Fruit fly (Drosophila melanogaster) whole organism, embryonic: ENCODE results near the gene Cdk7.

Experiments
- Bgb ChIP-seq: fragments of 200-800 bp; sonication (Bioruptor generic); IDR thresholded peaks from 2 replicates; pipeline ENCODE4 v1.3.6; 2022; ENCODE audit warnings: missing biosample characterization, missing genetic modification characterization; ENCODE audit not compliant: partially characterized antibody
- CG11456 ChIP-seq: fragments of 200-800 bp; sonication (Bioruptor generic); IDR thresholded peaks from 3 replicates; pipeline ENCODE4 v1.3.6; 2022; ENCODE audit warnings: missing biosample characterization, missing genetic modification characterization
- CG11723 ChIP-seq: fragments of 200-800 bp; sonication (Bioruptor generic); optimal IDR thresholded peaks from 2 replicates; lab custom pipeline; 2017; ENCODE audit warnings: missing biosample characterization, mild to moderate bottlenecking, missing genetic modification characterization
- CG15011 ChIP-seq: fragments of 200-800 bp; sonication (Bioruptor generic); optimal IDR thresholded peaks from 3 replicates; lab custom pipeline; 2018; ENCODE audit warnings: missing biosample characterization, mild to moderate bottlenecking, missing genetic modification characterization
- CG15269 ChIP-seq: fragments of 200-800 bp; sonication (Bioruptor generic); optimal IDR thresholded peaks from 2 replicates; lab custom pipeline; 2018; ENCODE audit warnings: missing biosample characterization, mild to moderate bottlenecking, missing genetic modification characterization, moderate library complexity
- CG15479 ChIP-seq: fragments of 200-800 bp; sonication (Bioruptor generic); optimal IDR thresholded peaks from 3 replicates; lab custom pipeline; 2019; ENCODE audit warnings: missing biosample characterization, mild to moderate bottlenecking, missing genetic modification characterization, moderate library complexity
- CG17328 ChIP-seq: fragments of 200-800 bp; sonication (Bioruptor generic); IDR thresholded peaks from 2 replicates; pipeline ENCODE4 v1.3.6; 2022; ENCODE audit warnings: missing biosample characterization, missing genetic modification characterization
- CG17359 ChIP-seq: fragments of 200-800 bp; sonication (Bioruptor generic); optimal IDR thresholded peaks from 3 replicates; lab custom pipeline; 2018; ENCODE audit warnings: missing biosample characterization, mild to moderate bottlenecking, missing genetic modification characterization, moderate library complexity
- CG17612 ChIP-seq: fragments of 200-800 bp; sonication (Bioruptor generic); IDR thresholded peaks from 2 replicates; pipeline ENCODE4 v1.3.6; 2022; ENCODE audit warnings: missing biosample characterization, missing genetic modification characterization
- CG3065 ChIP-seq: fragments of 200-800 bp; sonication (Bioruptor generic); optimal IDR thresholded peaks from 2 replicates; lab custom pipeline; 2016; ENCODE audit warnings: missing biosample characterization, missing genetic modification characterization
- CG3163 ChIP-seq: fragments of 200-800 bp; sonication (Bioruptor generic); optimal IDR thresholded peaks from 3 replicates; lab custom pipeline; 2016; ENCODE audit warnings: missing biosample characterization, missing genetic modification characterization
- CG32532 ChIP-seq: fragments of 200-800 bp; sonication (Bioruptor generic); IDR thresholded peaks from 2 replicates; pipeline ENCODE4 v1.3.6; 2022; ENCODE audit warnings: missing biosample characterization, missing genetic modification characterization
- CG3281 ChIP-seq: fragments of 200-800 bp; sonication (Bioruptor generic); optimal IDR thresholded peaks from 3 replicates; lab custom pipeline; 2017; ENCODE audit warnings: missing biosample characterization, mild to moderate bottlenecking, missing genetic modification characterization
- CG33557 ChIP-seq: fragments of 200-800 bp; sonication (Bioruptor generic); optimal IDR thresholded peaks from 2 replicates; lab custom pipeline; 2019; ENCODE audit warnings: missing biosample characterization, mild to moderate bottlenecking, missing genetic modification characterization, moderate library complexity
- CG4617 ChIP-seq: fragments of 200-800 bp; sonication (Bioruptor generic); optimal IDR thresholded peaks from 3 replicates; lab custom pipeline; 2016; ENCODE audit warnings: missing biosample characterization, missing genetic modification characterization, borderline replicate concordance
- CG4730 ChIP-seq: fragments of 200-800 bp; sonication (Bioruptor generic); IDR thresholded peaks from 2 replicates; pipeline ENCODE4 v1.3.6; 2022; ENCODE audit warnings: missing biosample characterization, missing genetic modification characterization
- CG5953 ChIP-seq: fragments of 200-800 bp; sonication (Bioruptor generic); IDR thresholded peaks from 2 replicates; pipeline ENCODE4 v1.3.6; 2022; ENCODE audit warnings: missing biosample characterization, missing genetic modification characterization
- CG7839 ChIP-seq: fragments of 200-800 bp; sonication (Bioruptor generic); optimal IDR thresholded peaks from 3 replicates; lab custom pipeline; 2018; ENCODE audit warnings: missing biosample characterization, mild to moderate bottlenecking, missing genetic modification characterization, moderate library complexity
- CG7963 ChIP-seq: fragments of 200-800 bp; sonication (Bioruptor generic); IDR thresholded peaks from 3 replicates; pipeline ENCODE4 v1.3.6; 2022; ENCODE audit warnings: missing biosample characterization, missing genetic modification characterization; ENCODE audit not compliant: partially characterized antibody
- CG8281 ChIP-seq: fragments of 200-800 bp; sonication (Bioruptor generic); optimal IDR thresholded peaks from 2 replicates; lab custom pipeline; 2018; ENCODE audit warnings: missing biosample characterization, mild to moderate bottlenecking, missing genetic modification characterization, moderate library complexity
- D19A ChIP-seq: fragments of 200-800 bp; optimal IDR thresholded peaks from 3 replicates; lab custom pipeline; 2019; ENCODE audit warnings: missing biosample characterization, mild to moderate bottlenecking, missing genetic modification characterization, moderate library complexity
- Dad ChIP-seq: fragments of 200-800 bp; sonication (Bioruptor generic); optimal IDR thresholded peaks from 3 replicates; lab custom pipeline; 2016; ENCODE audit warnings: missing biosample characterization, missing genetic modification characterization
- Dip3 ChIP-seq: fragments of 200-800 bp; sonication (Bioruptor generic); optimal IDR thresholded peaks from 3 replicates; lab custom pipeline; 2016; ENCODE audit warnings: missing biosample characterization, missing genetic modification characterization
- Fer1 ChIP-seq: fragments of 200-800 bp; sonication (Bioruptor generic); optimal IDR thresholded peaks from 2 replicates; lab custom pipeline; 2017; ENCODE audit warnings: missing biosample characterization, mild to moderate bottlenecking, missing genetic modification characterization
- GATAe ChIP-seq: fragments of 200-800 bp; sonication (Bioruptor generic); conservative IDR thresholded peaks from 2 replicates; pipeline ENCODE4 v1.3.6; 2022; ENCODE audit warnings: missing biosample characterization, missing genetic modification characterization
- HLH3B ChIP-seq: fragments of 200-800 bp; sonication (Bioruptor generic); IDR thresholded peaks from 2 replicates; pipeline ENCODE4 v1.3.6; 2022; ENCODE audit warnings: missing biosample characterization, missing genetic modification characterization
- Hsf ChIP-seq: fragments of 200-800 bp; sonication (Bioruptor generic); optimal IDR thresholded peaks from 3 replicates; lab custom pipeline; 2016; ENCODE audit warnings: missing biosample characterization, missing genetic modification characterization
- Med ChIP-seq: fragments of 200-800 bp; sonication (Bioruptor generic); peaks from one replicate; lab custom pipeline; 2016; ENCODE audit warnings: missing biosample characterization, missing genetic modification characterization, mild to moderate bottlenecking, inconsistent platforms, moderate library complexity
- Mrtf ChIP-seq: fragments of 200-800 bp; sonication (Bioruptor generic); IDR thresholded peaks from 3 replicates; pipeline ENCODE4 v1.3.6; 2022; ENCODE audit warnings: missing biosample characterization, missing genetic modification characterization
- NFAT ChIP-seq: fragments of 200-800 bp; sonication (Bioruptor generic); IDR thresholded peaks from 2 replicates; pipeline ENCODE4 v1.3.6; 2022; ENCODE audit warnings: missing biosample characterization, missing genetic modification characterization
- NK7.1 ChIP-seq: fragments of 200-800 bp; sonication (Bioruptor generic); optimal IDR thresholded peaks from 3 replicates; lab custom pipeline; 2016; ENCODE audit warnings: missing biosample characterization, missing genetic modification characterization
- Nf-YC ChIP-seq: fragments of 200-800 bp; optimal IDR thresholded peaks from 3 replicates; lab custom pipeline; 2019; ENCODE audit warnings: missing biosample characterization, mild to moderate bottlenecking, missing genetic modification characterization, moderate library complexity
- Poxn ChIP-seq: fragments of 200-800 bp; sonication (Bioruptor generic); IDR thresholded peaks from 2 replicates; pipeline ENCODE4 v1.3.6; 2022; ENCODE audit warnings: missing biosample characterization, missing genetic modification characterization
- Scr ChIP-seq: fragments of 200-800 bp; sonication (Bioruptor generic); IDR thresholded peaks from 2 replicates; pipeline ENCODE4 v1.3.6; 2022; ENCODE audit warnings: missing biosample characterization, missing genetic modification characterization; ENCODE audit not compliant: partially characterized antibody
- Tbp ChIP-seq: fragments of >200 bp; optimal IDR thresholded peaks from 2 replicates; lab custom pipeline; 2018; ENCODE audit warnings: missing biosample characterization, missing genetic modification characterization
- Trl ChIP-seq, 3 experiments: fragments of >200 bp in 2 of 3; fragments of 200-800 bp in 1 of 3; sonication (Bioruptor generic) in 1 of 3; optimal IDR thresholded peaks; 2 replicates in 1 of 3; 3 replicates in 2 of 3; lab custom pipeline; 2016 to 2017; ENCODE audit warnings: missing biosample characterization in 1 of 3, missing genetic modification characterization in 1 of 3
- ap ChIP-seq: fragments of 200-800 bp; sonication (Bioruptor generic); IDR thresholded peaks from 2 replicates; pipeline ENCODE4 v1.3.6; 2022; ENCODE audit warnings: missing biosample characterization, missing genetic modification characterization
- bigmax ChIP-seq: fragments of 200-800 bp; sonication (Bioruptor generic); optimal IDR thresholded peaks from 2 replicates; lab custom pipeline; 2018; ENCODE audit warnings: missing biosample characterization, mild to moderate bottlenecking, missing genetic modification characterization
- disco-r ChIP-seq: fragments of 200-800 bp; sonication (Bioruptor generic); optimal IDR thresholded peaks from 2 replicates; lab custom pipeline; 2016; ENCODE audit warnings: missing biosample characterization, missing genetic modification characterization
- ems ChIP-seq: fragments of 200-800 bp; sonication (Bioruptor generic); optimal IDR thresholded peaks from 3 replicates; lab custom pipeline; 2016; ENCODE audit warnings: missing biosample characterization, missing genetic modification characterization
- gce ChIP-seq: fragments of 200-800 bp; sonication (Bioruptor generic); IDR thresholded peaks from 3 replicates; pipeline ENCODE4 v1.3.6; 2022; ENCODE audit warnings: missing biosample characterization, missing genetic modification characterization
- kni ChIP-seq: fragments of 200-800 bp; sonication (Bioruptor generic); optimal IDR thresholded peaks from 3 replicates; lab custom pipeline; 2017; ENCODE audit warnings: mild to moderate bottlenecking, missing biosample characterization, missing genetic modification reagents, missing genetic modification characterization
- knrl ChIP-seq: fragments of 200-800 bp; sonication (Bioruptor generic); IDR thresholded peaks from 3 replicates; pipeline ENCODE4 v1.3.6; 2022; ENCODE audit warnings: missing biosample characterization, missing genetic modification characterization; ENCODE audit not compliant: partially characterized antibody
- luna ChIP-seq: fragments of 200-800 bp; sonication (Bioruptor generic); optimal IDR thresholded peaks from 2 replicates; lab custom pipeline; 2016; ENCODE audit warnings: missing biosample characterization, missing genetic modification characterization
- nau ChIP-seq: fragments of 200-800 bp; sonication (Bioruptor generic); optimal IDR thresholded peaks from 3 replicates; lab custom pipeline; 2017; ENCODE audit warnings: missing biosample characterization, mild to moderate bottlenecking, missing genetic modification characterization, missing genetic modification reagents
- pan ChIP-seq, 4 experiments: fragments of >200 bp in 3 of 4; fragments of 200-800 bp in 1 of 4; sonication (Bioruptor generic) in 1 of 4; optimal IDR thresholded peaks in 3 of 4; IDR thresholded peaks in 1 of 4; 2 replicates each; pipeline versions ENCODE4 v1.3.6 to Lab custom; 2017 to 2022; ENCODE audit warnings: missing biosample characterization in 2 of 4, missing genetic modification characterization in 2 of 4, mixed read lengths in 1 of 4
- pfk ChIP-seq: fragments of 200-800 bp; sonication (Bioruptor generic); optimal IDR thresholded peaks from 2 replicates; lab custom pipeline; 2018; ENCODE audit warnings: missing biosample characterization, mild to moderate bottlenecking, missing genetic modification characterization, moderate library complexity
- pnt ChIP-seq: fragments of 200-800 bp; sonication (Bioruptor generic); optimal IDR thresholded peaks from 3 replicates; lab custom pipeline; 2016; ENCODE audit warnings: missing biosample characterization, missing genetic modification characterization
- sisA ChIP-seq: fragments of 200-800 bp; sonication (Bioruptor generic); IDR thresholded peaks from 2 replicates; pipeline ENCODE4 v1.3.6; 2022; ENCODE audit warnings: missing biosample characterization, missing genetic modification characterization
- stwl ChIP-seq: fragments of 200-800 bp; sonication (Bioruptor generic); optimal IDR thresholded peaks from 3 replicates; lab custom pipeline; 2018; ENCODE audit warnings: missing biosample characterization, mild to moderate bottlenecking, missing genetic modification characterization, moderate library complexity
- unc-4 ChIP-seq: fragments of 200-800 bp; sonication (Bioruptor generic); IDR thresholded peaks from 2 replicates; pipeline ENCODE4 v1.3.6; 2022; ENCODE audit warnings: missing biosample characterization, missing genetic modification characterization; ENCODE audit not compliant: partially characterized antibody

The Cdk7 gene

DNA sequence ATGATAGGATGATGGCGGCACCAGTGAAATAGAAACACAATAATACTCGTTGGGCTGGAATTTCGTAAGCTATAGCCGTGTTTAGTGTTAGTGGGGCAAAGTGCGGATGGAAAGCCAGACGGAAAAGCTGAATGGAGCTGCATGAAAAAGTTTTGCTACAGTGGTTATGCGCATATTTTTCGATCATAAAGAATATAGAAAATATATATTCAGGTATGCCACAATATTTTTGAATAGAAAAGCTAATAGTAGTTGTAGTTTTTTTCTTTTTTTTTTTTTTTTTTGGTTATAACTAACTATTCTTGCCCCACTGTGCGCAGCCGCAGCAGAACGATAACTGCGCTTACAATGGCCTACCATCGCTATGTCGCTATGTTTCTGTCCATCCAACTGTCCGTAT lies 22.3 kb downstream of the Cdk7 start (continued):
- TF ChIP-seq CG7839 (tag; lab: Kevin White, UChicago) (no peak), CG17612 (GFP tag; lab: Robert Waterston, UW) (no peak), Med (GFP tag; lab: Kevin White, UChicago) (peak; percentile 58), nau (no peak), luna (no peak), CG33557 (GFP tag; lab: Kevin White, UChicago) (no peak), CG4617 (GFP tag; lab: Kevin White, UChicago) (no peak), unc-4 (GFP tag; lab: Robert Waterston, UW) (no peak), knrl (GFP tag; lab: Robert Waterston, UW) (no peak), Mrtf (GFP tag; lab: Robert Waterston, UW) (no peak), CG5953 (GFP tag; lab: Robert Waterston, UW) (no peak), gce (GFP tag; lab: Robert Waterston, UW) (no peak), ems (no peak), CG15269 (tag; lab: Kevin White, UChicago) (peak; percentile 8), stwl (tag; lab: Kevin White, UChicago) (no peak), pfk (GFP tag; lab: Kevin White, UChicago) (no peak), CG17359 (tag; lab: Kevin White, UChicago) (peak; percentile 15), Scr (no peak), kni (no peak), Fer1 (GFP tag; lab: Kevin White, UChicago) (peak; percentile 31), disco-r (GFP tag; lab: Kevin White, UChicago) (no peak), CG11723 (GFP tag; lab: Kevin White, UChicago) (no peak), CG8281 (tag; lab: Kevin White, UChicago) (no peak), pnt (GFP tag; lab: Kevin White, UChicago) (no peak), CG3065 (GFP tag; lab: Kevin White, UChicago) (no peak), Dip3 (no peak), CG4730 (GFP tag; lab: Robert Waterston, UW) (no peak), ap (GFP tag; lab: Robert Waterston, UW) (no peak), pan (optimal IDR thresholded peaks at IDR 0.05; lab: Kevin White, UChicago) (no peak), pan (GFP tag; optimal IDR thresholded peaks at IDR 0.05 in 1 of 2, IDR thresholded peaks at IDR 0.05 in 1 of 2) (peak in 1 of 2 experiments; percentile 18), Tbp (no peak), sisA (GFP tag; lab: Robert Waterston, UW) (peak; percentile 25; the same call in 1 of the 2 replicates), Poxn (no peak), CG11456 (GFP tag; lab: Robert Waterston, UW) (no peak), CG7963 (no peak), D19A (no peak), GATAe (no peak), CG3281 (GFP tag; lab: Kevin White, UChicago) (no peak), Nf-YC (tag; lab: Kevin White, UChicago) (no peak), CG17328 (no peak), bigmax (GFP tag; lab: Kevin White, UChicago) (no peak), NFAT (GFP tag; lab: Robert Waterston, UW) (no peak), CG15011 (GFP tag; lab: Kevin White, UChicago) (no peak), Hsf (GFP tag; lab: Kevin White, UChicago) (no peak), CG15479 (no peak), CG3163 (no peak), CG32532 (GFP tag; lab: Robert Waterston, UW) (no peak), HLH3B (GFP tag; lab: Robert Waterston, UW) (peak; percentile 38; the same call in 1 of the 2 replicates), Trl (optimal IDR thresholded peaks at IDR 0.05; lab: Kevin White, UChicago) (no peak), Trl (GFP tag; optimal IDR thresholded peaks at IDR 0.05; lab: Kevin White, UChicago) (no peak), NK7.1 (GFP tag; lab: Kevin White, UChicago) (no peak), Bgb (GFP tag; lab: Robert Waterston, UW) (no peak), Dad (GFP tag; lab: Kevin White, UChicago) (no peak)
